Worm (Caenorhabditis elegans): ENCODE results near the gene vamp-8.

vamp-8 gene

ce11 chrIV:13865172-13865571 is at the start of gene vamp-8:
vamp-8 (minus strand) TSS chrIV:13865196.
- TF ChIP-seq klf-2 (GFP tag; conservative IDR thresholded peaks at IDR 0.05) (no peak), ref-1 (GFP tag; conservative IDR thresholded peaks at IDR 0.05) (no peak), ztf-29 (GFP tag; IDR thresholded peaks at IDR 0.05) (no peak), flt-1 (GFP tag; IDR thresholded peaks at IDR 0.05) (no peak), tab-1 (GFP tag; IDR thresholded peaks at IDR 0.05) (no peak), cog-1 (tag; optimal IDR thresholded peaks at IDR 0.05) (no peak), T22C8.4 (GFP tag; IDR thresholded peaks at IDR 0.05) (no peak), med-1 (GFP tag; optimal IDR thresholded peaks at IDR 0.05; ENCODE audit: insufficient read depth) (no peak), ztf-23 (GFP tag; IDR thresholded peaks at IDR 0.05) (no peak)

ce11 chrIV:13912929-13913328 is 47.9 kb upstream of the vamp-8 start, which contains the start of gene Y37A1A.2:
Y37A1A.2 (minus strand) TSS chrIV:13913029.
- TF ChIP-seq klf-2 (GFP tag; conservative IDR thresholded peaks at IDR 0.05) (no peak), flt-1 (GFP tag; IDR thresholded peaks at IDR 0.05) (no peak), ztf-29 (GFP tag; IDR thresholded peaks at IDR 0.05) (no peak), tab-1 (GFP tag; IDR thresholded peaks at IDR 0.05) (no peak), ref-1 (GFP tag; conservative IDR thresholded peaks at IDR 0.05) (no peak), med-1 (GFP tag; optimal IDR thresholded peaks at IDR 0.05; ENCODE audit: insufficient read depth) (no peak), ztf-23 (GFP tag; IDR thresholded peaks at IDR 0.05) (no peak), T22C8.4 (GFP tag; IDR thresholded peaks at IDR 0.05) (no peak), cog-1 (tag; optimal IDR thresholded peaks at IDR 0.05) (no peak)

ce11 chrIV:13910931-13911330 is 45.9 kb upstream of the vamp-8 start:
- TF ChIP-seq cog-1 (tag; optimal IDR thresholded peaks at IDR 0.05) (no peak), flt-1 (GFP tag; IDR thresholded peaks at IDR 0.05) (no peak), ref-1 (GFP tag; conservative IDR thresholded peaks at IDR 0.05) (no peak), klf-2 (GFP tag; conservative IDR thresholded peaks at IDR 0.05) (no peak), T22C8.4 (GFP tag; IDR thresholded peaks at IDR 0.05) (no peak), med-1 (GFP tag; optimal IDR thresholded peaks at IDR 0.05; ENCODE audit: insufficient read depth) (no peak), tab-1 (GFP tag; IDR thresholded peaks at IDR 0.05) (no peak), ztf-23 (GFP tag; IDR thresholded peaks at IDR 0.05) (no peak), ztf-29 (GFP tag; IDR thresholded peaks at IDR 0.05) (no peak)

ce11 chrIV:13906369-13906768 is 41.4 kb upstream of the vamp-8 start:
- TF ChIP-seq ztf-23 (GFP tag; IDR thresholded peaks at IDR 0.05) (no peak), T22C8.4 (GFP tag; IDR thresholded peaks at IDR 0.05) (no peak), med-1 (GFP tag; optimal IDR thresholded peaks at IDR 0.05; ENCODE audit: insufficient read depth) (no peak), ztf-29 (GFP tag; IDR thresholded peaks at IDR 0.05) (no peak), flt-1 (GFP tag; IDR thresholded peaks at IDR 0.05) (no peak), tab-1 (GFP tag; IDR thresholded peaks at IDR 0.05) (no peak), cog-1 (tag; optimal IDR thresholded peaks at IDR 0.05) (no peak)

- no peak for TF ChIP-seq cog-1 (tag; optimal IDR thresholded peaks at IDR 0.05)
- no peak for TF ChIP-seq T22C8.4 (GFP tag; IDR thresholded peaks at IDR 0.05)
- no peak for TF ChIP-seq klf-2 (GFP tag; conservative IDR thresholded peaks at IDR 0.05)
- no peak for TF ChIP-seq ztf-29 (GFP tag; IDR thresholded peaks at IDR 0.05)
- TF ChIP-seq ref-1 (GFP tag; conservative IDR thresholded peaks at IDR 0.05) = no peak
- no peak for TF ChIP-seq tab-1 (GFP tag; IDR thresholded peaks at IDR 0.05)
- TF ChIP-seq flt-1 (GFP tag; IDR thresholded peaks at IDR 0.05) = no peak
- no peak for TF ChIP-seq ztf-23 (GFP tag; IDR thresholded peaks at IDR 0.05)
- TF ChIP-seq med-1 (GFP tag; optimal IDR thresholded peaks at IDR 0.05; ENCODE audit: insufficient read depth) = no peak
Observed at ce11 chrIV:13902774-13903173, 37.8 kb upstream of the vamp-8 start, which contains the start of gene Y37A1A.3. Y37A1A.3 (minus strand) TSS chrIV:13902874.

ce11 chrIV:13893103-13893502 is 28.1 kb upstream of the vamp-8 start:
- no peak for TF ChIP-seq cog-1 (tag; optimal IDR thresholded peaks at IDR 0.05)
- no peak for TF ChIP-seq flt-1 (GFP tag; IDR thresholded peaks at IDR 0.05)
- no peak for TF ChIP-seq klf-2 (GFP tag; conservative IDR thresholded peaks at IDR 0.05)
- TF ChIP-seq ref-1 (GFP tag; conservative IDR thresholded peaks at IDR 0.05) = 0 out of 2 replicates have a peak, but pooled peaks have one; percentile 17
- no peak for TF ChIP-seq T22C8.4 (GFP tag; IDR thresholded peaks at IDR 0.05)
- no peak for TF ChIP-seq ztf-29 (GFP tag; IDR thresholded peaks at IDR 0.05)
- no peak for TF ChIP-seq med-1 (GFP tag; optimal IDR thresholded peaks at IDR 0.05; ENCODE audit: insufficient read depth)
- TF ChIP-seq tab-1 (GFP tag; IDR thresholded peaks at IDR 0.05) = no peak
- TF ChIP-seq ztf-23 (GFP tag; IDR thresholded peaks at IDR 0.05) = 0 out of 2 replicates have a peak, but pooled peaks have one; percentile 10

- TF ChIP-seq ztf-23 (GFP tag; IDR thresholded peaks at IDR 0.05) (no peak), flt-1 (GFP tag; IDR thresholded peaks at IDR 0.05) (no peak)
Observed at ce11 chrIV:13888164-13888518, 23.1 kb upstream of the vamp-8 start.

- TF ChIP-seq ztf-23 (GFP tag; IDR thresholded peaks at IDR 0.05) (no peak), tab-1 (GFP tag; IDR thresholded peaks at IDR 0.05) (no peak), klf-2 (GFP tag; conservative IDR thresholded peaks at IDR 0.05) (no peak), T22C8.4 (GFP tag; IDR thresholded peaks at IDR 0.05) (no peak), cog-1 (tag; optimal IDR thresholded peaks at IDR 0.05) (peak; percentile 86), med-1 (GFP tag; optimal IDR thresholded peaks at IDR 0.05; ENCODE audit: insufficient read depth) (peak; percentile 19), flt-1 (GFP tag; IDR thresholded peaks at IDR 0.05) (peak; percentile 75), ztf-29 (GFP tag; IDR thresholded peaks at IDR 0.05) (no peak), ref-1 (GFP tag; conservative IDR thresholded peaks at IDR 0.05) (no peak; the same call in 1 of the 2 replicates)
Observed at ce11 chrIV:13887408-13888163, 22.6 kb upstream of the vamp-8 start, which contains the start of gene lin-66. lin-66 (plus strand) TSS chrIV:13888079.

- peak; percentile 35; the same call in 1 of the 2 replicates for TF ChIP-seq klf-2 (GFP tag; conservative IDR thresholded peaks at IDR 0.05)
Observed at ce11 chrIV:13884435-13884834, 19.4 kb upstream of the vamp-8 start.

- no peak for TF ChIP-seq klf-2 (GFP tag; conservative IDR thresholded peaks at IDR 0.05)
- no peak for TF ChIP-seq ztf-23 (GFP tag; IDR thresholded peaks at IDR 0.05)
- no peak for TF ChIP-seq ztf-29 (GFP tag; IDR thresholded peaks at IDR 0.05)
- TF ChIP-seq flt-1 (GFP tag; IDR thresholded peaks at IDR 0.05) = no peak
- no peak for TF ChIP-seq T22C8.4 (GFP tag; IDR thresholded peaks at IDR 0.05)
Observed at ce11 chrIV:13883922-13884321, 18.9 kb upstream of the vamp-8 start.

All from whole organism, midembryonic.